Worm (Caenorhabditis elegans) whole organism, young adult: ENCODE data around the gene T04A6.1.

Experiments used
- B0261.1 ChIP-seq: sonication (generic microtip); optimal IDR thresholded peaks from 2 replicates; lab custom pipeline; 2016; ENCODE audit warnings: mild to moderate bottlenecking, missing genetic modification characterization, moderate library complexity, missing compliant biosample characterization
- C06A6.2 ChIP-seq: fragments of 200-800 bp; sonication (Bioruptor generic); conservative IDR thresholded peaks from 2 replicates; pipeline ENCODE4 v1.3.6; 2022; ENCODE audit warnings: missing genetic modification characterization, missing compliant biosample characterization
- D2030.7 ChIP-seq: fragments of 200-800 bp; sonication (Bioruptor generic); IDR thresholded peaks from 2 replicates; pipeline ENCODE4 v1.3.6; 2022; ENCODE audit warnings: missing genetic modification reagents, missing genetic modification characterization, missing compliant biosample characterization
- F55B11.4 ChIP-seq: sonication (generic microtip); optimal IDR thresholded peaks from 2 replicates; lab custom pipeline; 2016; ENCODE audit warnings: missing compliant biosample characterization, missing genetic modification characterization, borderline replicate concordance; ENCODE audit not compliant: insufficient read depth
- F57A8.1 ChIP-seq: fragments of 200-800 bp; sonication (Bioruptor generic); optimal IDR thresholded peaks from 2 replicates; lab custom pipeline; 2018; ENCODE audit warnings: mild to moderate bottlenecking, missing genetic modification characterization, moderate library complexity, missing compliant biosample characterization
- K11D2.4 ChIP-seq: fragments of 200-800 bp; sonication (Bioruptor generic); IDR thresholded peaks from 2 replicates; pipeline ENCODE4 v1.3.6; 2022; ENCODE audit warnings: missing genetic modification reagents, missing genetic modification characterization, missing compliant biosample characterization
- K12H6.12 ChIP-seq: fragments of 200-800 bp; sonication (Bioruptor generic); optimal IDR thresholded peaks from 2 replicates; lab custom pipeline; 2018; ENCODE audit warnings: mild to moderate bottlenecking, missing genetic modification characterization, missing compliant biosample characterization
- Y53G8AR.9 ChIP-seq: fragments of 200-800 bp; sonication (Bioruptor generic); conservative IDR thresholded peaks from 2 replicates; pipeline ENCODE4 v1.3.6; 2022; ENCODE audit warnings: missing genetic modification reagents, missing genetic modification characterization, missing compliant biosample characterization
- Y67H2A.10 ChIP-seq: fragments of 200-800 bp; sonication (Bioruptor generic); conservative IDR thresholded peaks from 2 replicates; pipeline ENCODE4 v1.3.6; 2022; ENCODE audit warnings: missing genetic modification reagents, missing genetic modification characterization, missing compliant biosample characterization
- ZK185.1 ChIP-seq: sonication (generic microtip); optimal IDR thresholded peaks from 2 replicates; lab custom pipeline; 2016; ENCODE audit warnings: mild to moderate bottlenecking, missing genetic modification characterization, missing compliant biosample characterization; ENCODE audit not compliant: poor library complexity, severe bottlenecking
- akir-1 ChIP-seq: fragments of 200-800 bp; sonication (Bioruptor generic); optimal IDR thresholded peaks from 2 replicates; lab custom pipeline; 2018; ENCODE audit warnings: mild to moderate bottlenecking, missing genetic modification characterization, moderate library complexity, missing compliant biosample characterization
- ama-1 ChIP-seq, 3 experiments: fragments of 150-350 bp in 1 of 3; sonication (generic microtip) in 2 of 3; optimal IDR thresholded peaks; 2 replicates each; lab custom pipeline; 2014 to 2018; ENCODE audit warnings: missing biosample characterization in 2 of 3, missing genetic modification characterization in 2 of 3, missing genetic modification reagents in 2 of 3
- aptf-2 ChIP-seq: fragments of 200-800 bp; sonication (Bioruptor generic); conservative IDR thresholded peaks from 2 replicates; pipeline ENCODE4 v1.3.6; 2022; ENCODE audit warnings: missing genetic modification reagents, missing genetic modification characterization, missing compliant biosample characterization
- atf-7 ChIP-seq: sonication (generic microtip); optimal IDR thresholded peaks from 2 replicates; lab custom pipeline; 2017; ENCODE audit warnings: mild to moderate bottlenecking, missing genetic modification characterization, missing compliant biosample characterization
- athp-1 ChIP-seq: sonication (generic microtip); optimal IDR thresholded peaks from 2 replicates; lab custom pipeline; 2017; ENCODE audit warnings: mild to moderate bottlenecking, missing genetic modification characterization, missing compliant biosample characterization
- attf-5 ChIP-seq: fragments of 200-800 bp; sonication (Bioruptor generic); optimal IDR thresholded peaks from 2 replicates; lab custom pipeline; 2018; ENCODE audit warnings: mild to moderate bottlenecking, missing genetic modification characterization, missing compliant biosample characterization
- attf-6 ChIP-seq: fragments of 200-800 bp; sonication (Bioruptor generic); IDR thresholded peaks from 2 replicates; pipeline ENCODE4 v1.3.6; 2022; ENCODE audit warnings: missing genetic modification reagents, missing genetic modification characterization, missing compliant biosample characterization
- cebp-2 ChIP-seq: fragments of 200-800 bp; sonication (Bioruptor generic); IDR thresholded peaks from 2 replicates; pipeline ENCODE4 v1.3.6; 2022; ENCODE audit warnings: missing genetic modification characterization, missing compliant biosample characterization
- ceh-27 ChIP-seq: fragments of 200-800 bp; sonication (Bioruptor generic); optimal IDR thresholded peaks from 2 replicates; lab custom pipeline; 2018; ENCODE audit warnings: mild to moderate bottlenecking, missing genetic modification characterization, moderate library complexity, missing compliant biosample characterization
- ceh-40 ChIP-seq: fragments of 200-800 bp; sonication (Bioruptor generic); IDR thresholded peaks from 2 replicates; pipeline ENCODE4 v1.3.6; 2022; ENCODE audit warnings: missing genetic modification characterization, missing compliant biosample characterization
- efl-1 ChIP-seq: fragments of 150-350 bp; optimal IDR thresholded peaks from 2 replicates; lab custom pipeline; 2014; ENCODE audit warnings: missing biosample characterization, missing genetic modification reagents, missing genetic modification characterization
- egl-44 ChIP-seq: fragments of 200-800 bp; sonication (Bioruptor generic); IDR thresholded peaks from 2 replicates; pipeline ENCODE4 v1.3.6; 2022; ENCODE audit warnings: missing genetic modification reagents, missing genetic modification characterization, missing compliant biosample characterization
- gei-17 ChIP-seq: fragments of 200-800 bp; sonication (Bioruptor generic); optimal IDR thresholded peaks from 2 replicates; lab custom pipeline; 2018; ENCODE audit warnings: mild to moderate bottlenecking, missing genetic modification characterization, missing compliant biosample characterization
- hmg-20 ChIP-seq: fragments of 200-800 bp; sonication (Bioruptor generic); IDR thresholded peaks from 2 replicates; pipeline ENCODE4 v1.3.6; 2022; ENCODE audit warnings: missing genetic modification reagents, missing genetic modification characterization, missing compliant biosample characterization
- let-526 ChIP-seq: fragments of 200-800 bp; sonication (Bioruptor generic); IDR thresholded peaks from 2 replicates; pipeline ENCODE4 v1.3.6; 2022; ENCODE audit warnings: missing genetic modification reagents, missing genetic modification characterization, missing compliant biosample characterization
- lin-54 ChIP-seq: fragments of 200-800 bp; sonication (Bioruptor generic); optimal IDR thresholded peaks from 2 replicates; lab custom pipeline; 2018; ENCODE audit warnings: mild to moderate bottlenecking, missing genetic modification characterization, missing compliant biosample characterization
- mcd-1 ChIP-seq: fragments of 200-800 bp; sonication (Bioruptor generic); IDR thresholded peaks from 2 replicates; pipeline ENCODE4 v1.3.6; 2022; ENCODE audit warnings: missing genetic modification reagents, missing genetic modification characterization, missing compliant biosample characterization
- nfya-1 ChIP-seq: sonication (generic microtip); optimal IDR thresholded peaks from 2 replicates; lab custom pipeline; 2017; ENCODE audit warnings: antibody characterized with exemption, missing compliant biosample characterization, missing genetic modification characterization, borderline replicate concordance; ENCODE audit not compliant: insufficient read depth
- nfya-2 ChIP-seq: fragments of 200-800 bp; sonication (Bioruptor generic); IDR thresholded peaks from 2 replicates; pipeline ENCODE4 v1.3.6; 2022; ENCODE audit warnings: missing genetic modification reagents, missing genetic modification characterization, missing compliant biosample characterization
- nfyb-1 ChIP-seq: fragments of 200-800 bp; sonication (Bioruptor generic); IDR thresholded peaks from 2 replicates; pipeline ENCODE4 v1.3.6; 2022; ENCODE audit warnings: missing genetic modification reagents, missing genetic modification characterization, missing compliant biosample characterization
- nhr-27 ChIP-seq: fragments of 200-800 bp; sonication (Bioruptor generic); optimal IDR thresholded peaks from 2 replicates; lab custom pipeline; 2018; ENCODE audit warnings: mild to moderate bottlenecking, missing genetic modification characterization, moderate library complexity, missing compliant biosample characterization
- nhr-90 ChIP-seq: sonication (generic microtip); optimal IDR thresholded peaks from 2 replicates; lab custom pipeline; 2016; ENCODE audit warnings: missing genotype, mild to moderate bottlenecking, missing genetic modification characterization, missing compliant biosample characterization
- pbrm-1 ChIP-seq: fragments of 200-800 bp; sonication (Bioruptor generic); IDR thresholded peaks from 2 replicates; pipeline ENCODE4 v1.3.6; 2022; ENCODE audit warnings: missing genetic modification reagents, missing genetic modification characterization, missing compliant biosample characterization
- rcor-1 ChIP-seq: fragments of 200-800 bp; sonication (Bioruptor generic); IDR thresholded peaks from 2 replicates; pipeline ENCODE4 v1.3.6; 2022; ENCODE audit warnings: missing genetic modification reagents, missing genetic modification characterization, missing compliant biosample characterization
- rec-8 ChIP-seq, 2 experiments: sonication (generic microtip); optimal IDR thresholded peaks; 2 replicates each; lab custom pipeline; 2016; ENCODE audit warnings: mild to moderate bottlenecking in 2 of 2, missing genetic modification characterization in 2 of 2, missing genetic modification reagents in 2 of 2, missing genotype in 2 of 2, missing biosample characterization in 1 of 2, missing compliant biosample characterization in 1 of 2, moderate library complexity in 1 of 2
- sdz-38 ChIP-seq: sonication (generic microtip); optimal IDR thresholded peaks from 2 replicates; lab custom pipeline; 2016; ENCODE audit warnings: missing genotype, missing genetic modification characterization, missing compliant biosample characterization
- snpc-3.4 ChIP-seq: sonication (generic microtip); optimal IDR thresholded peaks from 2 replicates; lab custom pipeline; 2017; ENCODE audit warnings: missing genetic modification characterization, mild to moderate bottlenecking, missing compliant biosample characterization, antibody characterized with exemption, moderate library complexity, missing genotype, missing genetic modification reagents
- snpc-4 ChIP-seq, 5 experiments: fragments of 150-350 bp in 1 of 5; sonication (generic microtip) in 4 of 5; optimal IDR thresholded peaks; 2 replicates each; lab custom pipeline; 2014 to 2018; ENCODE audit warnings: missing genetic modification characterization in 5 of 5, missing biosample characterization in 3 of 5, antibody characterized with exemption in 2 of 5, mild to moderate bottlenecking in 2 of 5, missing compliant biosample characterization in 2 of 5, missing genotype in 2 of 5, moderate library complexity in 2 of 5, missing genetic modification reagents in 1 of 5
- tbp1 ChIP-seq: fragments of 200-800 bp; sonication (Bioruptor generic); optimal IDR thresholded peaks from 2 replicates; lab custom pipeline; 2018; ENCODE audit warnings: mild to moderate bottlenecking, missing genetic modification characterization, missing compliant biosample characterization
- tlf-1 ChIP-seq: fragments of 200-800 bp; sonication (Bioruptor generic); optimal IDR thresholded peaks from 2 replicates; lab custom pipeline; 2018; ENCODE audit warnings: mild to moderate bottlenecking, missing genetic modification characterization, missing compliant biosample characterization
- unc-130 ChIP-seq: sonication (generic microtip); optimal IDR thresholded peaks from 2 replicates; lab custom pipeline; 2016; ENCODE audit warnings: missing genetic modification reagents, missing genetic modification characterization, missing compliant biosample characterization
- unc-62 ChIP-seq: fragments of 150-350 bp; optimal IDR thresholded peaks from 2 replicates; lab custom pipeline; 2014; ENCODE audit warnings: missing biosample characterization, missing genetic modification reagents, missing genetic modification characterization
- ztf-28 ChIP-seq: fragments of 200-800 bp; sonication (Bioruptor generic); IDR thresholded peaks from 2 replicates; pipeline ENCODE4 v1.3.6; 2022; ENCODE audit warnings: missing genetic modification reagents, missing genetic modification characterization, missing compliant biosample characterization
- ztf-6 ChIP-seq: fragments of 200-800 bp; sonication (Bioruptor generic); IDR thresholded peaks from 2 replicates; pipeline ENCODE4 v1.3.6; 2022; ENCODE audit warnings: missing genetic modification reagents, missing genetic modification characterization, missing compliant biosample characterization

T04A6.1 gene

DNA sequence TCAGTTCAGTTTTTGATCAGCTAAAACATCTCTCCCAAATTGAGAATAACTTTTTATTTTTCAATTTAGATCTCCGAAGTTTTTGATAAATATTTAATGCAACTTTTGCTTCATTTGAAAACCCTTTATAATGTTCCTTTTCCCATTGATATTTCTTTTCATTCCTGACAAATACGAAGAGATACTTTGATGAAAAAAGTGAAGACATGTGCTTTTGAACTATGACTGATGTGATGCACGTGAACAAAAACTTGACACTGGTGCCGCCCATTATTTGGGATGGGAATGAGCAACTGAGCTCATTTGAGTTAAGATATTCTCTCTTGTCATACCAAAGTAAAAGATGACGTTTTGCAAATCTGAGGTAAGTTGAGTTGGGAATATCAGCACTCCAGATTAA lies at the start of gene T04A6.1:
TSS of gene T04A6.1 (plus strand) at position 301 of the 400 bp plus-strand sequence.
- TF ChIP-seq F55B11.4 (no peak), sdz-38 (no peak), attf-5 (GFP tag; lab: Kevin White, UChicago) (no peak), attf-6 (no peak), cebp-2 (GFP tag; lab: Robert Waterston, UW) (no peak), ztf-28 (GFP tag; lab: Robert Waterston, UW) (no peak), Y53G8AR.9 (GFP tag; lab: Robert Waterston, UW) (no peak), tbp1 (GFP tag; lab: Kevin White, UChicago) (no peak), gei-17 (GFP tag; lab: Kevin White, UChicago) (no peak)

DNA sequence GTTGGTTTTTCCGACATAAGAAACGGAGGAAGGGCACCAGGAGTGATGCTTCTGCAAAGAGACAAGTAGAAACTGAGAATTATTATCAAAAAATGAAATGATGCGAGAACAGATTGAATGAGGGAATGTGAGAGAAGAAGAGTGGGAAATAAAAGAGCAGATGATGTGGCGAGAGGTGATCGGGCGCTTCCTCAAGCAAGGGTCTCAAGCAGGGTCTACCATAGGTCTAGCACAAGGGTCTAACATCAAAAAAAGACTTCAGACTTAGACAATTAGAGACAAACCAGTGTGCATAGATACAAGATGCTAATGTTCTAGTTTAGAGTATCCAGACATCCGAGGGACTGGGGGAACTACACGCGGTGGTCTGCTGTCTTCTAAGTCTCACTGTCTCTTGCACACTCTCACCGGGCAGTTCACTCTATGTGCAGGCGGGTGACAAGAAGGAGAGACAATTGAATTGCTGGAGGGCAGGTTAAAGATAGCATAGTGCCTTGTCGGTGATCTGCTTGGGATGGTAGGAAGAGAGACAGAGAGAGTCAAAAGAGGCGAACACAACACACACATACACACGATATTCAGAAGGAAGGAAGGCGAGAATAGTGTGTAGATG lies 46.1 kb upstream of the T04A6.1 start, which contains the start of gene R13A5.7:
TSS of gene R13A5.7 (minus strand) at position 51 of the 613 bp plus-strand sequence.
- TF ChIP-seq nhr-27 (no peak), D2030.7 (GFP tag; lab: Robert Waterston, UW) (no peak), let-526 (GFP tag; lab: Robert Waterston, UW) (0 out of 2 replicates have a peak, but pooled peaks have one; percentile 37), rcor-1 (0 out of 2 replicates have a peak, but pooled peaks have one; percentile 27), nfyb-1 (GFP tag; lab: Robert Waterston, UW) (peak; percentile 84), hmg-20 (GFP tag; lab: Robert Waterston, UW) (0 out of 2 replicates have a peak, but pooled peaks have one; percentile 3), unc-62 (GFP tag; lab: Kevin White, UChicago) (peak; percentile 10), athp-1 (tag; lab: Kevin White, UChicago) (peak; percentile 12), ztf-6 (GFP tag; lab: Robert Waterston, UW) (no peak), attf-5 (GFP tag; lab: Kevin White, UChicago) (peak; percentile 85), F57A8.1 (no peak), lin-54 (GFP tag; lab: Kevin White, UChicago) (peak; percentile 69), gei-17 (GFP tag; lab: Kevin White, UChicago) (peak; percentile 21), unc-130 (no peak), C06A6.2 (no peak), mcd-1 (GFP tag; lab: Robert Waterston, UW) (no peak; the same call in 1 of the 2 replicates), nhr-90 (tag; lab: Kevin White, UChicago) (peak; percentile 36), efl-1 (no peak), sdz-38 (no peak), nfya-1 (tag; lab: Kevin White, UChicago) (no peak), K12H6.12 (tag; lab: Kevin White, UChicago) (peak; percentile 64), aptf-2 (GFP tag; lab: Robert Waterston, UW) (0 out of 2 replicates have a peak, but pooled peaks have one; percentile 47), ZK185.1 (tag; lab: Kevin White, UChicago) (peak; percentile 71), atf-7 (no peak), pbrm-1 (GFP tag; lab: Robert Waterston, UW) (peak; percentile 46; the same call in 1 of the 2 replicates), egl-44 (peak; percentile 50; the same call in 1 of the 2 replicates), ama-1 (optimal IDR thresholded peaks at IDR 0.05; lab: Kevin White, UChicago) (no peak), ama-1 (GFP tag; optimal IDR thresholded peaks at IDR 0.05; lab: Kevin White, UChicago) (no peak), rec-8 (tag; optimal IDR thresholded peaks at IDR 0.05; lab: Kevin White, UChicago) (no peak), nfya-2 (no peak), B0261.1 (tag; lab: Kevin White, UChicago) (no peak), ceh-40 (GFP tag; lab: Robert Waterston, UW) (no peak), akir-1 (GFP tag; lab: Kevin White, UChicago) (no peak), snpc-3.4 (tag; lab: Kevin White, UChicago) (no peak), tlf-1 (GFP tag; lab: Kevin White, UChicago) (peak; percentile 28), ceh-27 (GFP tag; lab: Kevin White, UChicago) (peak; percentile 80), tbp1 (GFP tag; lab: Kevin White, UChicago) (peak; percentile 36), snpc-4 (GFP tag; optimal IDR thresholded peaks at IDR 0.05; lab: Kevin White, UChicago) (no peak), snpc-4 (tag; optimal IDR thresholded peaks at IDR 0.05; lab: Kevin White, UChicago) (peak in 3 of 4 experiments; percentile 6 to 68 (median 59)), Y67H2A.10 (GFP tag; lab: Robert Waterston, UW) (no peak), K11D2.4 (GFP tag; lab: Robert Waterston, UW) (0 out of 2 replicates have a peak, but pooled peaks have one; percentile 17)
